Worm (Caenorhabditis elegans) whole organism, young adult: ENCODE results near the gene ceh-24.

Experiments used
- B0035.1 ChIP-seq: sonication (generic microtip); optimal IDR thresholded peaks from 2 replicates; lab custom pipeline; 2016; ENCODE audit warnings: missing genetic modification characterization, mild to moderate bottlenecking, missing compliant biosample characterization, missing genotype, missing genetic modification reagents
- B0261.1 ChIP-seq: sonication (generic microtip); optimal IDR thresholded peaks from 2 replicates; lab custom pipeline; 2016; ENCODE audit warnings: mild to moderate bottlenecking, missing genetic modification characterization, moderate library complexity, missing compliant biosample characterization
- B0336.3 ChIP-seq: fragments of 200-800 bp; sonication (Bioruptor generic); IDR thresholded peaks from 2 replicates; pipeline ENCODE4 v1.3.6; 2022; ENCODE audit warnings: missing genetic modification characterization, missing compliant biosample characterization
- D2030.7 ChIP-seq: fragments of 200-800 bp; sonication (Bioruptor generic); IDR thresholded peaks from 2 replicates; pipeline ENCODE4 v1.3.6; 2022; ENCODE audit warnings: missing genetic modification reagents, missing genetic modification characterization, missing compliant biosample characterization
- F23B12.7 ChIP-seq: sonication (generic microtip); optimal IDR thresholded peaks from 2 replicates; lab custom pipeline; 2017; ENCODE audit warnings: missing genetic modification characterization, mild to moderate bottlenecking, missing compliant biosample characterization, antibody characterized with exemption, moderate library complexity; ENCODE audit not compliant: insufficient read depth
- F33H1.4 ChIP-seq: fragments of 200-800 bp; sonication (Bioruptor generic); IDR thresholded peaks from 2 replicates; pipeline ENCODE4 v1.3.6; 2022; ENCODE audit warnings: missing genetic modification reagents, missing genetic modification characterization, missing compliant biosample characterization
- K12H6.12 ChIP-seq: fragments of 200-800 bp; sonication (Bioruptor generic); optimal IDR thresholded peaks from 2 replicates; lab custom pipeline; 2018; ENCODE audit warnings: mild to moderate bottlenecking, missing genetic modification characterization, missing compliant biosample characterization
- T07F8.4 ChIP-seq: sonication (generic microtip); optimal IDR thresholded peaks from 2 replicates; lab custom pipeline; 2016; ENCODE audit warnings: mild to moderate bottlenecking, missing genetic modification characterization, moderate library complexity, missing compliant biosample characterization
- Y95B8A.8 ChIP-seq: fragments of 200-800 bp; sonication (Bioruptor generic); IDR thresholded peaks from 2 replicates; pipeline ENCODE4 v1.3.6; 2022; ENCODE audit warnings: missing genetic modification reagents, missing genetic modification characterization, missing compliant biosample characterization
- ama-1 ChIP-seq, 3 experiments: fragments of 150-350 bp in 1 of 3; sonication (generic microtip) in 2 of 3; optimal IDR thresholded peaks; 2 replicates each; lab custom pipeline; 2014 to 2018; ENCODE audit warnings: missing biosample characterization in 2 of 3, missing genetic modification characterization in 2 of 3, missing genetic modification reagents in 2 of 3
- athp-1 ChIP-seq: sonication (generic microtip); optimal IDR thresholded peaks from 2 replicates; lab custom pipeline; 2017; ENCODE audit warnings: mild to moderate bottlenecking, missing genetic modification characterization, missing compliant biosample characterization
- attf-5 ChIP-seq: fragments of 200-800 bp; sonication (Bioruptor generic); optimal IDR thresholded peaks from 2 replicates; lab custom pipeline; 2018; ENCODE audit warnings: mild to moderate bottlenecking, missing genetic modification characterization, missing compliant biosample characterization
- ceh-100 ChIP-seq: fragments of 200-800 bp; sonication (Bioruptor generic); IDR thresholded peaks from 2 replicates; pipeline ENCODE4 v1.3.6; 2022; ENCODE audit warnings: missing genetic modification reagents, missing genetic modification characterization, missing compliant biosample characterization
- ceh-27 ChIP-seq: fragments of 200-800 bp; sonication (Bioruptor generic); optimal IDR thresholded peaks from 2 replicates; lab custom pipeline; 2018; ENCODE audit warnings: mild to moderate bottlenecking, missing genetic modification characterization, moderate library complexity, missing compliant biosample characterization
- dox-1 ChIP-seq: fragments of 200-800 bp; sonication (Bioruptor generic); IDR thresholded peaks from 2 replicates; pipeline ENCODE4 v1.3.6; 2022; ENCODE audit warnings: missing genetic modification reagents, missing genetic modification characterization, missing compliant biosample characterization
- hmg-1.2 ChIP-seq: fragments of 200-800 bp; sonication (Bioruptor generic); IDR thresholded peaks from 2 replicates; pipeline ENCODE4 v1.3.6; 2022; ENCODE audit warnings: missing genetic modification reagents, missing genetic modification characterization, missing compliant biosample characterization
- hsf-1 ChIP-seq: fragments of 200-800 bp; sonication (Bioruptor generic); IDR thresholded peaks from 2 replicates; pipeline ENCODE4 v1.3.6; 2022; ENCODE audit warnings: missing genetic modification reagents, missing genetic modification characterization, missing compliant biosample characterization
- let-526 ChIP-seq: fragments of 200-800 bp; sonication (Bioruptor generic); IDR thresholded peaks from 2 replicates; pipeline ENCODE4 v1.3.6; 2022; ENCODE audit warnings: missing genetic modification reagents, missing genetic modification characterization, missing compliant biosample characterization
- lin-35 ChIP-seq, 3 experiments: fragments of 150-350 bp in 2 of 3; sonication (generic microtip) in 1 of 3; optimal IDR thresholded peaks; 2 replicates each; lab custom pipeline; 2014 to 2018; ENCODE audit warnings: missing biosample characterization in 3 of 3, missing genetic modification characterization in 3 of 3, missing genetic modification reagents in 3 of 3
- lin-40 ChIP-seq: sonication (generic microtip); optimal IDR thresholded peaks from 2 replicates; lab custom pipeline; 2016; ENCODE audit warnings: missing genetic modification characterization, mild to moderate bottlenecking, missing compliant biosample characterization, missing genotype, missing genetic modification reagents
- lin-54 ChIP-seq: fragments of 200-800 bp; sonication (Bioruptor generic); optimal IDR thresholded peaks from 2 replicates; lab custom pipeline; 2018; ENCODE audit warnings: mild to moderate bottlenecking, missing genetic modification characterization, missing compliant biosample characterization
- lir-1 ChIP-seq: fragments of 200-800 bp; sonication (Bioruptor generic); conservative IDR thresholded peaks from 2 replicates; pipeline ENCODE4 v1.3.6; 2022; ENCODE audit warnings: missing genetic modification reagents, missing genetic modification characterization, missing compliant biosample characterization
- lsl-1 ChIP-seq: fragments of 200-800 bp; sonication (Bioruptor generic); optimal IDR thresholded peaks from 2 replicates; lab custom pipeline; 2018; ENCODE audit warnings: mild to moderate bottlenecking, missing genetic modification characterization, moderate library complexity, missing compliant biosample characterization
- madf-6 ChIP-seq: fragments of 200-800 bp; sonication (Bioruptor generic); IDR thresholded peaks from 2 replicates; pipeline ENCODE4 v1.3.6; 2022; ENCODE audit warnings: missing genetic modification reagents, missing genetic modification characterization, missing compliant biosample characterization
- madf-8 ChIP-seq: fragments of 200-800 bp; sonication (Bioruptor generic); conservative IDR thresholded peaks from 2 replicates; pipeline ENCODE4 v1.3.6; 2022; ENCODE audit warnings: missing genetic modification reagents, missing genetic modification characterization, missing compliant biosample characterization
- mcd-1 ChIP-seq: fragments of 200-800 bp; sonication (Bioruptor generic); IDR thresholded peaks from 2 replicates; pipeline ENCODE4 v1.3.6; 2022; ENCODE audit warnings: missing genetic modification reagents, missing genetic modification characterization, missing compliant biosample characterization
- mel-28 ChIP-seq: sonication (generic microtip); optimal IDR thresholded peaks from 2 replicates; lab custom pipeline; 2016; ENCODE audit warnings: borderline replicate concordance, mild to moderate bottlenecking, missing genetic modification characterization, missing compliant biosample characterization
- nfyb-1 ChIP-seq: fragments of 200-800 bp; sonication (Bioruptor generic); IDR thresholded peaks from 2 replicates; pipeline ENCODE4 v1.3.6; 2022; ENCODE audit warnings: missing genetic modification reagents, missing genetic modification characterization, missing compliant biosample characterization
- nhr-80 ChIP-seq: sonication (generic microtip); optimal IDR thresholded peaks from 2 replicates; lab custom pipeline; 2016; ENCODE audit warnings: missing genetic modification characterization, missing compliant biosample characterization
- pha-4 ChIP-seq: fragments of 150-350 bp; sonication (generic microtip); optimal IDR thresholded peaks from 2 replicates; lab custom pipeline; 2014; ENCODE audit warnings: missing biosample characterization, missing genetic modification reagents, missing genetic modification characterization
- rcor-1 ChIP-seq: fragments of 200-800 bp; sonication (Bioruptor generic); IDR thresholded peaks from 2 replicates; pipeline ENCODE4 v1.3.6; 2022; ENCODE audit warnings: missing genetic modification reagents, missing genetic modification characterization, missing compliant biosample characterization
- snpc-1.3 ChIP-seq: sonication (generic microtip); optimal IDR thresholded peaks from 2 replicates; lab custom pipeline; 2017; ENCODE audit warnings: missing genetic modification characterization, mild to moderate bottlenecking, missing compliant biosample characterization, antibody characterized with exemption, moderate library complexity, missing genotype, missing genetic modification reagents; ENCODE audit not compliant: insufficient read depth
- snpc-3.4 ChIP-seq: sonication (generic microtip); optimal IDR thresholded peaks from 2 replicates; lab custom pipeline; 2017; ENCODE audit warnings: missing genetic modification characterization, mild to moderate bottlenecking, missing compliant biosample characterization, antibody characterized with exemption, moderate library complexity, missing genotype, missing genetic modification reagents
- snpc-4 ChIP-seq, 5 experiments: fragments of 150-350 bp in 1 of 5; sonication (generic microtip) in 4 of 5; optimal IDR thresholded peaks; 2 replicates each; lab custom pipeline; 2014 to 2018; ENCODE audit warnings: missing genetic modification characterization in 5 of 5, missing biosample characterization in 3 of 5, antibody characterized with exemption in 2 of 5, mild to moderate bottlenecking in 2 of 5, missing compliant biosample characterization in 2 of 5, missing genotype in 2 of 5, moderate library complexity in 2 of 5, missing genetic modification reagents in 1 of 5
- somi-1 ChIP-seq: fragments of 200-800 bp; sonication (Bioruptor generic); optimal IDR thresholded peaks from 2 replicates; lab custom pipeline; 2018; ENCODE audit warnings: mild to moderate bottlenecking, missing genetic modification characterization, missing compliant biosample characterization
- tbx-9 ChIP-seq: sonication (generic microtip); optimal IDR thresholded peaks from 2 replicates; lab custom pipeline; 2016; ENCODE audit warnings: borderline replicate concordance, missing genetic modification characterization, inconsistent platforms, missing compliant biosample characterization
- tlf-1 ChIP-seq: fragments of 200-800 bp; sonication (Bioruptor generic); optimal IDR thresholded peaks from 2 replicates; lab custom pipeline; 2018; ENCODE audit warnings: mild to moderate bottlenecking, missing genetic modification characterization, missing compliant biosample characterization
- xnd-1 ChIP-seq: sonication (generic microtip); optimal IDR thresholded peaks from 2 replicates; lab custom pipeline; 2016; ENCODE audit warnings: missing genotype, missing genetic modification reagents, missing genetic modification characterization, missing compliant biosample characterization
- ztf-18 ChIP-seq: sonication (generic microtip); optimal IDR thresholded peaks from 2 replicates; lab custom pipeline; 2016; ENCODE audit warnings: missing genotype, mild to moderate bottlenecking, missing genetic modification characterization, missing compliant biosample characterization
- ztf-28 ChIP-seq: fragments of 200-800 bp; sonication (Bioruptor generic); IDR thresholded peaks from 2 replicates; pipeline ENCODE4 v1.3.6; 2022; ENCODE audit warnings: missing genetic modification reagents, missing genetic modification characterization, missing compliant biosample characterization

Gene ceh-24

ce11 chrV:13787225-13787898, 25.7 kb upstream of the ceh-24 start, which contains the start of the genes F53C11.4 and F53C11.5:
Gene F53C11.4, minus strand, starts transcription at chrV:13787352.
Gene F53C11.5, plus strand, starts transcription at chrV:13787549.
- peak; percentile 35; the same call in 1 of the 2 replicates for TF ChIP-seq hmg-1.2 (GFP tag; lab: Robert Waterston, UW)
- peak; percentile 28 for TF ChIP-seq tlf-1 (GFP tag; lab: Kevin White, UChicago)
- no peak for TF ChIP-seq T07F8.4 (tag; lab: Kevin White, UChicago)
- peak; percentile 75 for TF ChIP-seq pha-4 (tag; lab: Kevin White, UChicago)
- TF ChIP-seq K12H6.12 (tag; lab: Kevin White, UChicago) = no peak
- peak; percentile 88 for TF ChIP-seq lsl-1 (GFP tag; lab: Kevin White, UChicago)
- TF ChIP-seq nfyb-1 (GFP tag; lab: Robert Waterston, UW) = no peak
- peak; percentile 33 for TF ChIP-seq nhr-80 (tag; lab: Kevin White, UChicago)
- TF ChIP-seq mcd-1 (GFP tag; lab: Robert Waterston, UW) = peak; percentile 14; the same call in 1 of the 2 replicates
- peak; percentile 59 for TF ChIP-seq madf-8 (GFP tag; lab: Robert Waterston, UW)
- TF ChIP-seq athp-1 (tag; lab: Kevin White, UChicago) = no peak
- TF ChIP-seq F33H1.4 (GFP tag; lab: Robert Waterston, UW) = peak; percentile 89
- TF ChIP-seq snpc-3.4 = peak; percentile 27
- peak; percentile 53; the same call in 1 of the 2 replicates for TF ChIP-seq dox-1
- peak; percentile 9 for TF ChIP-seq snpc-1.3 (tag; lab: Kevin White, UChicago)
- peak; percentile 76 for TF ChIP-seq hsf-1 (GFP tag; lab: Robert Waterston, UW)
- TF ChIP-seq mel-28 = no peak
- no peak for TF ChIP-seq B0261.1
- peak; percentile 13 for TF ChIP-seq attf-5 (GFP tag; lab: Kevin White, UChicago)
- peak; percentile 20 for TF ChIP-seq snpc-4 (GFP tag; optimal IDR thresholded peaks at IDR 0.05; lab: Kevin White, UChicago)
- TF ChIP-seq snpc-4 (tag; optimal IDR thresholded peaks at IDR 0.05; lab: Kevin White, UChicago) = peak in 2 of 4 experiments; percentile 18 to 42
- peak; percentile 25; the same call in 1 of the 2 replicates for TF ChIP-seq D2030.7 (GFP tag; lab: Robert Waterston, UW)
- TF ChIP-seq madf-6 (GFP tag; lab: Robert Waterston, UW) = peak; percentile 79
- TF ChIP-seq tbx-9 = no peak
- no peak for TF ChIP-seq ceh-100
- TF ChIP-seq xnd-1 = peak; percentile 54

DNA sequence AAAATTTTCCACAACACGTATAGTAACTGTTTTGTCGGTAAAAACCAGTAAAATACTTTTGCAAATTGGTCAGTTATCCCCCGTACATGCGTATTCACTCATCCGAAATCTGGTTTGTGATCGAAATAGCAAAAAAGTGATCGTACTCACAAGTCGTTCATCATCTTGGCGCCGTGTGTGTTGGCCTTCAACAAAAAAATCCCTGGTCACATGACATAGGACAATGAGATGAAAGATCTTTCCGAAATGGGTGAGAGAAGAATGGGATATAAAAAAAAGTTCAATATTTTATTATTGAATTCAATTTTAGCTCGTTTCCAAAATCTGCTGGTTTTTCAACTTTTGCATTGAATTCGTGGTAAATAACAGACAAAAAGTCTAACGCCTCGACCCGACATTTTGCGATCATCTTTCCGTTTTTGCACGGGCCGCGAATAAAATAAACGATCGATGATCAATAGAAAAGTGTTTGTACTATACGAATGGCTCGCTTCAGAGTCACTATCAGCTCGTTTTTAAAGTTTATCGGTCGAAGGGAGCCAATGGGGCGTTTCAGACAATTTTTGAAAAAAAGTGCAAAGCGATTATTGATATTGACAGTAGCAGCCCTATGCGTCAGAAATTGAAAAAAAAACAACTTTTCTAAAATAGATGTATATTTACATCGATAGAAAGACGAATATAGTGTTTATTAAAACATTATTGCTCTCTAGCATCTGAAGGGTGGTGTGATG, 24.9 kb upstream of the ceh-24 start:
- TF ChIP-seq nhr-80 (tag; lab: Kevin White, UChicago) (peak; percentile 68), lin-35 (GFP tag; optimal IDR thresholded peaks at IDR 0.05; lab: Kevin White, UChicago) (peak in 1 of 3 experiments; percentile 6), ztf-28 (GFP tag; lab: Robert Waterston, UW) (no peak)

DNA sequence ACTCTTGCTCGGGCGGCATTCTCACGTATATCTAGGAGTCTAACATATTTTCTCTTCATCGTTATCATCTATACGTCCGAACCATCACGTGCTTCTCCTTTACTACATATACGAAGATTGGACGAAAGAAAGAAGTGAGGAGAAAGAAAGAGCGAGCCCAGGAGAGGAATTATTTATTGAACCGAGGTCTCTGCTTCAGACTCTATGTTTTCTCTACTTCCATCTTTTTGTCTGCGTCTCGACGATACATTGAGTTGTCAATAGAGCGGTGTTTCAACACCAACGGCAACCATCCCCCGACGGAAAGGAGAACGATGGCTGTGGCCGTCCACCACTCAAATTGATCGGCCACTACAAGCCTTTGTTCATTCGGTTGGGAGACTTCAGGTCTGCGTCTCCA, 23.7 kb upstream of the ceh-24 start:
- TF ChIP-seq lin-40 (tag; lab: Kevin White, UChicago) (peak; percentile 62), F23B12.7 (peak; percentile 70), B0336.3 (GFP tag; lab: Robert Waterston, UW) (peak; percentile 39; the same call in 1 of the 2 replicates), ztf-18 (peak; percentile 48), Y95B8A.8 (peak; percentile 73; the same call in 1 of the 2 replicates), ama-1 (optimal IDR thresholded peaks at IDR 0.05; lab: Kevin White, UChicago) (peak; percentile 12), ama-1 (GFP tag; optimal IDR thresholded peaks at IDR 0.05; lab: Kevin White, UChicago) (no peak), dox-1 (peak; percentile 79), lir-1 (GFP tag; lab: Robert Waterston, UW) (no peak), ceh-27 (GFP tag; lab: Kevin White, UChicago) (peak; percentile 76), B0035.1 (no peak), lin-54 (GFP tag; lab: Kevin White, UChicago) (peak; percentile 51), lin-35 (GFP tag; optimal IDR thresholded peaks at IDR 0.05; lab: Kevin White, UChicago) (peak in 1 of 3 experiments; percentile 56), attf-5 (GFP tag; lab: Kevin White, UChicago) (peak; percentile 93), somi-1 (GFP tag; lab: Kevin White, UChicago) (peak; percentile 20), K12H6.12 (tag; lab: Kevin White, UChicago) (peak; percentile 84), let-526 (GFP tag; lab: Robert Waterston, UW) (peak; percentile 61; the same call in 1 of the 2 replicates), rcor-1 (GFP tag; lab: Robert Waterston, UW) (peak; percentile 24; the same call in 1 of the 2 replicates), hsf-1 (GFP tag; lab: Robert Waterston, UW) (no peak; the same call in 1 of the 2 replicates)
